Fruit fly (Drosophila melanogaster): ENCODE measurements around the gene Lam.

DNA sequence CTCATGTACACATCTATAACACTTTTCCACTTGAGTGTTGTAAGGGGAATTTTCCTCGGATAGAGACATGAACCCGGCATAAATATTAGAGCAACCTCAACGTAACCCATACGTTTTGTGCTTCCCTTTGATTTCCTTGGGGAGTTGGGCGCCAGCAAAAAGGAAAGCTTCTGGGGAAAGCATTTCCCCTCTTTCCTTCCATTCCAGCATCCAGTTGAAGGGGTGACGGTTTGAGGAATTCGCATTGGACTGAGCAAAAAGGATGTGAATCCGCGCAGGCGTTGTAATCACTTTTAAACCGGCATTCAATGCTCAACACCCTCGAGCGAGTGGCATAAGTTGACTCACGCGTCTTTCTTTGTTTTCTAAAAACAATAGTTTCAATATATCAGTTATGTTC is 27.3 kb upstream of the Lam start:
- no peak for TF ChIP-seq foxo (GFP tag; optimal IDR thresholded peaks at IDR 0.05)
- TF ChIP-seq CG9705 (GFP tag; optimal IDR thresholded peaks at IDR 0.05), result no peak
- no peak for TF ChIP-seq br (GFP tag; optimal IDR thresholded peaks at IDR 0.05)
- TF ChIP-seq GATAd (GFP tag; optimal IDR thresholded peaks at IDR 0.05), result no peak

Data from whole organism, wandering third instar larva.